Worm (Caenorhabditis elegans) whole organism, L4 larva: ENCODE measurements around the gene tin-9.2.

Experiments used
- F10B5.3 ChIP-seq: sonication (generic microtip); optimal IDR thresholded peaks from 2 replicates; lab custom pipeline; 2016; ENCODE audit warnings: mild to moderate bottlenecking, missing genetic modification characterization, missing compliant biosample characterization
- F26F4.8 ChIP-seq: fragments of 200-800 bp; sonication (Bioruptor generic); conservative IDR thresholded peaks from 2 replicates; pipeline ENCODE4 v1.3.6; 2022; ENCODE audit warnings: missing genetic modification characterization, missing compliant biosample characterization
- F44E2.7 ChIP-seq: fragments of 200-800 bp; sonication (Bioruptor generic); IDR thresholded peaks from 2 replicates; pipeline ENCODE4 v2.1.2; 2022; ENCODE audit warnings: missing genetic modification characterization, missing compliant biosample characterization
- T26A8.4 ChIP-seq: fragments of 200-800 bp; sonication (Bioruptor generic); IDR thresholded peaks from 2 replicates; pipeline ENCODE4 v1.3.6; 2022; ENCODE audit warnings: missing genetic modification characterization, missing compliant biosample characterization
- Y105C5A.15 ChIP-seq: fragments of 200-800 bp; sonication (Bioruptor generic); IDR thresholded peaks from 2 replicates; pipeline ENCODE4 v1.3.6; 2022; ENCODE audit warnings: missing genetic modification characterization, missing compliant biosample characterization
- ZK546.5 ChIP-seq, 2 experiments: sonication (generic microtip); optimal IDR thresholded peaks; 2 replicates each; lab custom pipeline; 2017; ENCODE audit warnings: missing biosample characterization in 2 of 2, missing genetic modification characterization in 2 of 2
- arid-1 ChIP-seq: fragments of 200-800 bp; sonication (Bioruptor generic); conservative IDR thresholded peaks from 2 replicates; pipeline ENCODE4 v1.3.6; 2022; ENCODE audit warnings: missing genetic modification reagents, missing genetic modification characterization, missing compliant biosample characterization
- attf-4 ChIP-seq: sonication (generic microtip); optimal IDR thresholded peaks from 3 replicates; lab custom pipeline; 2017; ENCODE audit warnings: missing biosample characterization, missing genetic modification characterization
- ceh-44 ChIP-seq: fragments of 200-800 bp; sonication (Bioruptor generic); IDR thresholded peaks from 2 replicates; pipeline ENCODE4 v1.3.6; 2022; ENCODE audit warnings: missing genetic modification reagents, missing genetic modification characterization, missing compliant biosample characterization
- ceh-82 ChIP-seq: sonication (generic microtip); optimal IDR thresholded peaks from 2 replicates; lab custom pipeline; 2017; ENCODE audit warnings: missing biosample characterization, missing genetic modification characterization
- ces-1 ChIP-seq: fragments of 150-350 bp; sonication (generic microtip); optimal IDR thresholded peaks from 4 replicates; lab custom pipeline; 2014; ENCODE audit warnings: missing biosample characterization, missing genetic modification reagents, missing genetic modification characterization
- ctbp-1 ChIP-seq: fragments of 200-800 bp; sonication (Bioruptor generic); IDR thresholded peaks from 2 replicates; pipeline ENCODE4 v1.3.6; 2022; ENCODE audit warnings: missing genetic modification reagents, missing genetic modification characterization, missing compliant biosample characterization
- dmd-6 ChIP-seq: fragments of 200-800 bp; sonication (Bioruptor generic); IDR thresholded peaks from 2 replicates; pipeline ENCODE4 v1.3.6; 2022; ENCODE audit warnings: missing genetic modification reagents, missing genetic modification characterization, missing compliant biosample characterization
- dmd-9 ChIP-seq: fragments of 200-800 bp; sonication (Bioruptor generic); IDR thresholded peaks from 2 replicates; pipeline ENCODE4 v1.3.6; 2022; ENCODE audit warnings: missing genetic modification reagents, missing genetic modification characterization, missing compliant biosample characterization
- dve-1 ChIP-seq: sonication (generic microtip); optimal IDR thresholded peaks from 2 replicates; lab custom pipeline; 2017; ENCODE audit warnings: antibody characterized with exemption, mild to moderate bottlenecking, missing genetic modification characterization, missing compliant biosample characterization; ENCODE audit not compliant: insufficient read depth
- egl-27 ChIP-seq: sonication (generic microtip); optimal IDR thresholded peaks from 3 replicates; lab custom pipeline; 2017; ENCODE audit warnings: missing biosample characterization, missing genetic modification reagents, missing genetic modification characterization
- egl-43 ChIP-seq: fragments of 200-800 bp; sonication (Bioruptor generic); IDR thresholded peaks from 2 replicates; pipeline ENCODE4 v1.3.6; 2022; ENCODE audit warnings: missing genetic modification reagents, missing genetic modification characterization, missing compliant biosample characterization
- fos-1 ChIP-seq: fragments of 150-350 bp; optimal IDR thresholded peaks from 2 replicates; lab custom pipeline; 2014; ENCODE audit warnings: missing biosample characterization, missing genetic modification characterization
- gei-8 ChIP-seq: fragments of 200-800 bp; sonication (Bioruptor generic); optimal IDR thresholded peaks from 2 replicates; lab custom pipeline; 2018; ENCODE audit warnings: mild to moderate bottlenecking, missing genetic modification characterization, missing compliant biosample characterization
- hlh-11 ChIP-seq: fragments of 200-800 bp; sonication (Bioruptor generic); optimal IDR thresholded peaks from 2 replicates; lab custom pipeline; 2018; ENCODE audit warnings: mild to moderate bottlenecking, missing genetic modification characterization, missing compliant biosample characterization
- hmg-1.1 ChIP-seq: fragments of 200-800 bp; sonication (Bioruptor generic); IDR thresholded peaks from 2 replicates; pipeline ENCODE4 v1.3.6; 2022; ENCODE audit warnings: missing genetic modification reagents, missing genetic modification characterization, missing compliant biosample characterization
- jun-1 ChIP-seq: fragments of 150-350 bp; optimal IDR thresholded peaks from 2 replicates; lab custom pipeline; 2014; ENCODE audit warnings: missing biosample characterization, missing genetic modification reagents, missing genetic modification characterization
- lin-1 ChIP-seq: fragments of 200-800 bp; sonication (Bioruptor generic); IDR thresholded peaks from 2 replicates; pipeline ENCODE4 v1.3.6; 2022; ENCODE audit warnings: missing genetic modification reagents, missing genetic modification characterization, missing compliant biosample characterization
- lin-13 ChIP-seq: fragments of 150-350 bp; optimal IDR thresholded peaks from 2 replicates; lab custom pipeline; 2014; ENCODE audit warnings: missing biosample characterization, missing genetic modification reagents, missing genetic modification characterization
- lin-29 ChIP-seq: fragments of 200-800 bp; sonication (Bioruptor generic); IDR thresholded peaks from 2 replicates; pipeline ENCODE4 v1.3.6; 2022; ENCODE audit warnings: missing genetic modification reagents, missing genetic modification characterization, missing compliant biosample characterization
- lin-38 ChIP-seq: fragments of 200-800 bp; sonication (Bioruptor generic); IDR thresholded peaks from 2 replicates; pipeline ENCODE4 v1.3.6; 2022; ENCODE audit warnings: missing genetic modification reagents, missing genetic modification characterization, missing compliant biosample characterization
- lsy-2 ChIP-seq, 2 experiments: fragments of 150-350 bp in 1 of 2; sonication (generic microtip) in 1 of 2; optimal IDR thresholded peaks; 2 replicates each; lab custom pipeline; 2014 to 2017; ENCODE audit warnings: missing biosample characterization in 2 of 2, missing genetic modification characterization in 2 of 2
- madf-9 ChIP-seq: fragments of 200-800 bp; sonication (Bioruptor generic); conservative IDR thresholded peaks from 2 replicates; pipeline ENCODE4 v1.3.6; 2022; ENCODE audit warnings: missing genetic modification reagents, missing genetic modification characterization, missing compliant biosample characterization
- mdl-1 ChIP-seq, 2 experiments: fragments of 150-350 bp in 1 of 2; sonication (generic microtip) in 1 of 2; optimal IDR thresholded peaks; 2 replicates each; lab custom pipeline; 2014 to 2017; ENCODE audit warnings: missing biosample characterization in 2 of 2, missing genetic modification characterization in 2 of 2
- mep-1 ChIP-seq: fragments of 150-350 bp; sonication (generic microtip); optimal IDR thresholded peaks from 3 replicates; lab custom pipeline; 2014; ENCODE audit warnings: missing biosample characterization, missing genetic modification characterization
- mxl-3 ChIP-seq: fragments of 200-800 bp; sonication (Bioruptor generic); optimal IDR thresholded peaks from 2 replicates; lab custom pipeline; 2018; ENCODE audit warnings: mild to moderate bottlenecking, missing genetic modification characterization, missing compliant biosample characterization
- nhr-10 ChIP-seq: fragments of 150-350 bp; optimal IDR thresholded peaks from 2 replicates; lab custom pipeline; 2014; ENCODE audit warnings: missing biosample characterization, missing genetic modification characterization
- nhr-102 ChIP-seq: sonication (generic microtip); optimal IDR thresholded peaks from 2 replicates; lab custom pipeline; 2016; ENCODE audit warnings: mild to moderate bottlenecking, missing genetic modification characterization, moderate library complexity, missing compliant biosample characterization
- nhr-11 ChIP-seq: fragments of 150-350 bp; optimal IDR thresholded peaks from 2 replicates; lab custom pipeline; 2014; ENCODE audit warnings: missing biosample characterization, missing genetic modification characterization
- nhr-111 ChIP-seq: fragments of 200-800 bp; sonication (Bioruptor generic); optimal IDR thresholded peaks from 2 replicates; lab custom pipeline; 2018; ENCODE audit warnings: mild to moderate bottlenecking, missing genetic modification characterization, missing compliant biosample characterization
- nhr-28 ChIP-seq: fragments of 150-350 bp; optimal IDR thresholded peaks from 2 replicates; lab custom pipeline; 2014; ENCODE audit warnings: missing biosample characterization, missing genetic modification characterization
- nhr-48 ChIP-seq: sonication (generic microtip); optimal IDR thresholded peaks from 2 replicates; lab custom pipeline; 2016; ENCODE audit warnings: mild to moderate bottlenecking, missing genetic modification characterization, missing compliant biosample characterization
- nhr-6 ChIP-seq: fragments of 150-350 bp; optimal IDR thresholded peaks from 2 replicates; lab custom pipeline; 2014; ENCODE audit warnings: missing biosample characterization, missing genetic modification characterization
- nhr-77 ChIP-seq: fragments of 150-350 bp; optimal IDR thresholded peaks from 2 replicates; lab custom pipeline; 2014; ENCODE audit warnings: missing biosample characterization, missing genetic modification characterization
- pha-4 ChIP-seq, 2 experiments: fragments of 150-350 bp in 1 of 2; fragments of 200-800 bp in 1 of 2; sonication (Bioruptor generic) in 1 of 2; IDR thresholded peaks in 1 of 2; optimal IDR thresholded peaks in 1 of 2; 2 replicates each; pipeline versions ENCODE4 v1.3.6 to Lab custom; 2014 to 2022; ENCODE audit warnings: missing genetic modification characterization in 2 of 2, missing genetic modification reagents in 2 of 2, missing biosample characterization in 1 of 2, missing compliant biosample characterization in 1 of 2
- pqm-1 ChIP-seq: sonication (generic microtip); optimal IDR thresholded peaks from 2 replicates; lab custom pipeline; 2017; ENCODE audit warnings: missing biosample characterization, missing genetic modification characterization
- rbr-2 ChIP-seq: sonication (generic microtip); optimal IDR thresholded peaks from 2 replicates; lab custom pipeline; 2016; ENCODE audit warnings: missing genotype, missing genetic modification characterization, missing compliant biosample characterization
- set-16 ChIP-seq: fragments of 200-800 bp; sonication (Bioruptor generic); IDR thresholded peaks from 2 replicates; pipeline ENCODE4 v1.3.6; 2022; ENCODE audit warnings: missing genetic modification reagents, missing genetic modification characterization, missing compliant biosample characterization
- spr-3 ChIP-seq: fragments of 200-800 bp; sonication (Bioruptor generic); optimal IDR thresholded peaks from 2 replicates; lab custom pipeline; 2018; ENCODE audit warnings: mild to moderate bottlenecking, missing genetic modification characterization, missing compliant biosample characterization
- tra-1 ChIP-seq: fragments of 200-800 bp; sonication (Bioruptor generic); IDR thresholded peaks from 2 replicates; pipeline ENCODE4 v1.3.6; 2022; ENCODE audit warnings: missing genetic modification reagents, missing genetic modification characterization, missing compliant biosample characterization
- unc-130 ChIP-seq: sonication (generic microtip); optimal IDR thresholded peaks from 2 replicates; lab custom pipeline; 2016; ENCODE audit warnings: missing genetic modification reagents, missing genetic modification characterization, missing compliant biosample characterization
- zip-2 ChIP-seq: fragments of 150-350 bp; optimal IDR thresholded peaks from 2 replicates; lab custom pipeline; 2014; ENCODE audit warnings: missing biosample characterization, missing genetic modification characterization

Gene tin-9.2

DNA sequence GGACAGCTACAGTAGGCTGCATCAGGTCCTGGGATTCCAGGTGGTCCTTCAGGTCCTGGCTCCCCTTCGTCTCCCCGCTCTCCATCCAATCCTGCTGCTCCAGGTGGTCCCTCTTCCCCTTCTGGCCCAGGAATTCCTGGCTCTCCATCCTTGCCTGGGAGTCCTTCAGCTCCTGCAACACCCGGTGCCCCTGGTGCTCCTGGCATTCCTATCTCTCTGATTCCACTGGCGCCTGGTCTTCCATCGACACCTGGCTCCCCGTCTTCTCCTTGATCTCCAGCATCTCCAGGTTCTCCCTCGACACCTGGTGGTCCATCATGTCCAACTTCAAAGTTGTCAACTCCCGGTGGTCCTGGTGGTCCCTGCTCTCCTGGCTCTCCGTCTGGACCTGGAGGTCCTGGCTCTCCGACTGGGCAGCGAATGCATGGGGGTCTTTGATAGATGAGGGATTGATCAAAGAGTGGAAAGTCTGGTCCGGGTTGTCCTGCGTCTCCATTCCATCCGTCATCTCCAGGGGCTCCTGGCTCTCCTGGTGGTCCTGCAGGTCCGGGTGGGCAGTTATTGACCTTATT lies 9.0 kb upstream of the tin-9.2 start:
- TF ChIP-seq gei-8 (GFP tag; lab: Kevin White, UChicago) (no peak), set-16 (peak; percentile 95), egl-43 (GFP tag; lab: Robert Waterston, UW) (0 out of 2 replicates have a peak, but pooled peaks have one; percentile 5)

DNA sequence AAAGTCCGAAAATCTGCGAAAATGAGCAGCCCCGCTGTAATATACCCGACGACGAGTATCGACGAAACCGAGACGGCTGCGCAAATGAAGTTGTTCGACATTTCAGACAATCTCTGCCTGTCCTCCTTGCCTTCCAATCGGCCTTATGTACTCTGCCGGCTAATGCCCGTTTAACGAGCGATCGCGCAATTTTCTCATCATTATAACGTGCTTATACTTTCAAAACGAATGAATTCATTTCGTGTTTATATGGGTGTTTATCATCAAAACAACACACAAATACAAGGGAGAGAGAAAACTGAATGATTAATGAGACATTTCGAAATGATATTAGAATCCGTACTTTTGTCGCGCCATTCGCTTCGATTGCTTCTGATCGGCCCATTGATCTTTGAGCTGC lies 7.8 kb upstream of the tin-9.2 start, which contains the start of gene col-132:
col-132 (minus strand) TSS at position 101 of the 400 bp plus-strand sequence.
- TF ChIP-seq gei-8 (GFP tag; lab: Kevin White, UChicago) (no peak), arid-1 (no peak), nhr-111 (GFP tag; lab: Kevin White, UChicago) (no peak), lin-1 (GFP tag; lab: Robert Waterston, UW) (no peak), pha-4 (GFP tag; IDR thresholded peaks at IDR 0.05; lab: Robert Waterston, UW) (no peak), pha-4 (tag; optimal IDR thresholded peaks at IDR 0.05; lab: Kevin White, UChicago) (no peak), F26F4.8 (GFP tag; lab: Robert Waterston, UW) (no peak), pqm-1 (tag; lab: Kevin White, UChicago) (no peak)
- TF ChIP-seq, all 104 proteins: peak for 0

- TF ChIP-seq set-16 (no peak), unc-130 (GFP tag; lab: Kevin White, UChicago) (peak; percentile 80), lin-38 (GFP tag; lab: Robert Waterston, UW) (peak; percentile 94), rbr-2 (tag; lab: Kevin White, UChicago) (peak; percentile 10), ces-1 (GFP tag; lab: Kevin White, UChicago) (no peak), T26A8.4 (no peak), ZK546.5 (tag; optimal IDR thresholded peaks at IDR 0.05; lab: Kevin White, UChicago) (no peak), nhr-48 (tag; lab: Kevin White, UChicago) (no peak), tra-1 (GFP tag; lab: Robert Waterston, UW) (no peak), spr-3 (GFP tag; lab: Kevin White, UChicago) (no peak), nhr-28 (tag; lab: Kevin White, UChicago) (peak; percentile 60), attf-4 (tag; lab: Kevin White, UChicago) (no peak), dmd-6 (no peak; the same call in 1 of the 2 replicates), F10B5.3 (tag; lab: Kevin White, UChicago) (no peak), dve-1 (tag; lab: Kevin White, UChicago) (peak; percentile 53), egl-27 (tag; lab: Kevin White, UChicago) (no peak), ceh-82 (tag; lab: Kevin White, UChicago) (no peak), ceh-44 (no peak), nhr-6 (tag; lab: Kevin White, UChicago) (peak; percentile 76), nhr-10 (tag; lab: Kevin White, UChicago) (no peak), nhr-102 (tag; lab: Kevin White, UChicago) (no peak), mep-1 (tag; lab: Kevin White, UChicago) (no peak), nhr-11 (tag; lab: Kevin White, UChicago) (peak; percentile 68), dmd-9 (no peak), F44E2.7 (GFP tag; lab: Robert Waterston, UW) (no peak), lin-29 (GFP tag; lab: Robert Waterston, UW) (no peak), hmg-1.1 (GFP tag; lab: Robert Waterston, UW) (no peak), Y105C5A.15 (GFP tag; lab: Robert Waterston, UW) (no peak), zip-2 (tag; lab: Kevin White, UChicago) (no peak), mdl-1 (tag; optimal IDR thresholded peaks at IDR 0.05; lab: Kevin White, UChicago) (no peak), ctbp-1 (GFP tag; lab: Robert Waterston, UW) (no peak), fos-1 (tag; lab: Kevin White, UChicago) (no peak), jun-1 (no peak), lsy-2 (tag; optimal IDR thresholded peaks at IDR 0.05; lab: Kevin White, UChicago) (peak in 1 of 2 experiments; percentile 88), madf-9 (GFP tag; lab: Robert Waterston, UW) (no peak), nhr-77 (peak; percentile 19), hlh-11 (no peak), lin-13 (GFP tag; lab: Kevin White, UChicago) (no peak), mxl-3 (no peak)
Observed at ce11 chrIV:13093677-13094076, 5.1 kb upstream of the tin-9.2 start, which contains the start of the genes prcc-1 and C39E9.12. prcc-1 (minus strand) TSS chrIV:13093795. C39E9.12 (plus strand) TSS chrIV:13094007.
